Worm (Caenorhabditis elegans) whole organism, late embryonic: Measurements from ENCODE around the gene sdz-36.

Experiments used
- C38D4.7 ChIP-seq: fragments of 200-800 bp; sonication (Bioruptor generic); optimal IDR thresholded peaks from 2 replicates; lab custom pipeline; 2018; ENCODE audit warnings: mild to moderate bottlenecking, missing genetic modification characterization, moderate library complexity, missing compliant biosample characterization
- ceh-22 ChIP-seq: sonication (generic microtip); optimal IDR thresholded peaks from 2 replicates; lab custom pipeline; 2017; ENCODE audit warnings: missing biosample characterization, missing genetic modification characterization
- ceh-6 ChIP-seq: fragments of 200-800 bp; sonication (Bioruptor generic); optimal IDR thresholded peaks from 2 replicates; lab custom pipeline; 2018; ENCODE audit warnings: mild to moderate bottlenecking, missing genetic modification characterization, missing compliant biosample characterization
- che-1 ChIP-seq: sonication (generic microtip); optimal IDR thresholded peaks from 2 replicates; lab custom pipeline; 2016; ENCODE audit warnings: mild to moderate bottlenecking, missing genetic modification characterization, missing compliant biosample characterization
- dve-1 ChIP-seq: sonication (generic microtip); optimal IDR thresholded peaks from 2 replicates; lab custom pipeline; 2017; ENCODE audit warnings: antibody characterized with exemption, mild to moderate bottlenecking, missing genetic modification characterization, missing compliant biosample characterization
- fax-1 ChIP-seq: sonication (generic microtip); optimal IDR thresholded peaks from 2 replicates; lab custom pipeline; 2016; ENCODE audit warnings: missing genotype, missing genetic modification characterization, missing compliant biosample characterization
- gmeb-2 ChIP-seq: sonication (generic microtip); optimal IDR thresholded peaks from 2 replicates; lab custom pipeline; 2016; ENCODE audit warnings: missing genetic modification characterization, inconsistent platforms, missing compliant biosample characterization
- nhr-11 ChIP-seq: fragments of 150-350 bp; optimal IDR thresholded peaks from 2 replicates; lab custom pipeline; 2014; ENCODE audit warnings: missing biosample characterization, missing genetic modification characterization
- pax-1 ChIP-seq: fragments of 150-350 bp; optimal IDR thresholded peaks from 2 replicates; lab custom pipeline; 2014; ENCODE audit warnings: missing biosample characterization, missing genetic modification characterization
- unc-55 ChIP-seq: sonication (generic microtip); optimal IDR thresholded peaks from 2 replicates; lab custom pipeline; 2017; ENCODE audit warnings: missing biosample characterization, missing genetic modification reagents, missing genetic modification characterization
- ztf-16 ChIP-seq: sonication (generic microtip); optimal IDR thresholded peaks from 2 replicates; lab custom pipeline; 2017; ENCODE audit warnings: missing genetic modification characterization, missing compliant biosample characterization

- TF ChIP-seq ceh-22 (no peak), unc-55 (no peak), C38D4.7 (no peak), fax-1 (no peak), ztf-16 (tag; lab: Kevin White, UChicago) (no peak), che-1 (tag; lab: Kevin White, UChicago) (no peak), nhr-11 (tag; lab: Kevin White, UChicago) (no peak), gmeb-2 (tag; lab: Kevin White, UChicago) (no peak), ceh-6 (GFP tag; lab: Kevin White, UChicago) (no peak), pax-1 (tag; lab: Kevin White, UChicago) (no peak), dve-1 (tag; lab: Kevin White, UChicago) (no peak)
These were observed 11.4 kb upstream of the sdz-36 start for ce11 chrIV:9679296-9679695.
